Worm (Caenorhabditis elegans) whole organism, L4 larva: ENCODE measurements around the gene F43G6.10.
A peak's percentile ranks its signal among the peaks of the same experiment; 100 is the strongest.

Experiments used
- F10B5.3 ChIP-seq: sonication (generic microtip); optimal IDR thresholded peaks from 2 replicates; lab custom pipeline; 2016; ENCODE audit warnings: mild to moderate bottlenecking, missing genetic modification characterization, missing compliant biosample characterization
- F37D6.2 ChIP-seq: sonication (generic microtip); optimal IDR thresholded peaks from 2 replicates; lab custom pipeline; 2016; ENCODE audit warnings: mild to moderate bottlenecking, missing genetic modification characterization, missing compliant biosample characterization
- R02D3.7 ChIP-seq: fragments of 150-350 bp; sonication (generic microtip); optimal IDR thresholded peaks from 3 replicates; lab custom pipeline; 2014; ENCODE audit warnings: missing biosample characterization, missing genetic modification characterization
- T26A8.4 ChIP-seq: fragments of 200-800 bp; sonication (Bioruptor generic); IDR thresholded peaks from 2 replicates; pipeline ENCODE4 v1.3.6; 2022; ENCODE audit warnings: missing genetic modification characterization, missing compliant biosample characterization
- Y75B8A.6 ChIP-seq: fragments of 200-800 bp; sonication (Bioruptor generic); IDR thresholded peaks from 2 replicates; pipeline ENCODE4 v1.3.6; 2022; ENCODE audit warnings: missing genetic modification reagents, missing genetic modification characterization, missing compliant biosample characterization
- ZK546.5 ChIP-seq, 2 experiments: sonication (generic microtip); optimal IDR thresholded peaks; 2 replicates each; lab custom pipeline; 2017; ENCODE audit warnings: missing biosample characterization in 2 of 2, missing genetic modification characterization in 2 of 2
- attf-4 ChIP-seq: sonication (generic microtip); optimal IDR thresholded peaks from 3 replicates; lab custom pipeline; 2017; ENCODE audit warnings: missing biosample characterization, missing genetic modification characterization
- ceh-44 ChIP-seq: fragments of 200-800 bp; sonication (Bioruptor generic); IDR thresholded peaks from 2 replicates; pipeline ENCODE4 v1.3.6; 2022; ENCODE audit warnings: missing genetic modification reagents, missing genetic modification characterization, missing compliant biosample characterization
- ceh-82 ChIP-seq: sonication (generic microtip); optimal IDR thresholded peaks from 2 replicates; lab custom pipeline; 2017; ENCODE audit warnings: missing biosample characterization, missing genetic modification characterization
- daf-16 ChIP-seq, 3 experiments: sonication (generic microtip); optimal IDR thresholded peaks; 2 replicates each; lab custom pipeline; 2016 to 2017; ENCODE audit warnings: missing genetic modification characterization in 3 of 3, missing genetic modification reagents in 3 of 3, mild to moderate bottlenecking in 2 of 3, missing compliant biosample characterization in 2 of 3, missing biosample characterization in 1 of 3, moderate library complexity in 1 of 3
- daf-19 ChIP-seq: fragments of 200-800 bp; sonication (Bioruptor generic); conservative IDR thresholded peaks from 2 replicates; pipeline ENCODE4 v1.3.6; 2022; ENCODE audit warnings: missing genetic modification characterization, missing compliant biosample characterization
- dmd-6 ChIP-seq: fragments of 200-800 bp; sonication (Bioruptor generic); IDR thresholded peaks from 2 replicates; pipeline ENCODE4 v1.3.6; 2022; ENCODE audit warnings: missing genetic modification reagents, missing genetic modification characterization, missing compliant biosample characterization
- dve-1 ChIP-seq: sonication (generic microtip); optimal IDR thresholded peaks from 2 replicates; lab custom pipeline; 2017; ENCODE audit warnings: antibody characterized with exemption, mild to moderate bottlenecking, missing genetic modification characterization, missing compliant biosample characterization; ENCODE audit not compliant: insufficient read depth
- gei-8 ChIP-seq: fragments of 200-800 bp; sonication (Bioruptor generic); optimal IDR thresholded peaks from 2 replicates; lab custom pipeline; 2018; ENCODE audit warnings: mild to moderate bottlenecking, missing genetic modification characterization, missing compliant biosample characterization
- hlh-11 ChIP-seq: fragments of 200-800 bp; sonication (Bioruptor generic); optimal IDR thresholded peaks from 2 replicates; lab custom pipeline; 2018; ENCODE audit warnings: mild to moderate bottlenecking, missing genetic modification characterization, missing compliant biosample characterization
- hmg-1.1 ChIP-seq: fragments of 200-800 bp; sonication (Bioruptor generic); IDR thresholded peaks from 2 replicates; pipeline ENCODE4 v1.3.6; 2022; ENCODE audit warnings: missing genetic modification reagents, missing genetic modification characterization, missing compliant biosample characterization
- lin-15B ChIP-seq: fragments of 150-350 bp; sonication (generic microtip); optimal IDR thresholded peaks from 3 replicates; lab custom pipeline; 2014; ENCODE audit warnings: missing biosample characterization, missing genetic modification characterization
- lir-3 ChIP-seq: sonication (generic microtip); optimal IDR thresholded peaks from 2 replicates; lab custom pipeline; 2016; ENCODE audit warnings: mild to moderate bottlenecking, missing genetic modification characterization, missing compliant biosample characterization
- madf-9 ChIP-seq: fragments of 200-800 bp; sonication (Bioruptor generic); conservative IDR thresholded peaks from 2 replicates; pipeline ENCODE4 v1.3.6; 2022; ENCODE audit warnings: missing genetic modification reagents, missing genetic modification characterization, missing compliant biosample characterization
- mdt-29 ChIP-seq: fragments of 200-800 bp; sonication (Bioruptor generic); IDR thresholded peaks from 2 replicates; pipeline ENCODE4 v1.3.6; 2022; ENCODE audit warnings: missing genetic modification reagents, missing genetic modification characterization, missing compliant biosample characterization
- nhr-111 ChIP-seq: fragments of 200-800 bp; sonication (Bioruptor generic); optimal IDR thresholded peaks from 2 replicates; lab custom pipeline; 2018; ENCODE audit warnings: mild to moderate bottlenecking, missing genetic modification characterization, missing compliant biosample characterization
- nhr-237 ChIP-seq: sonication (generic microtip); optimal IDR thresholded peaks from 2 replicates; lab custom pipeline; 2017; ENCODE audit warnings: missing biosample characterization, missing genetic modification characterization
- nhr-25 ChIP-seq: sonication (generic microtip); optimal IDR thresholded peaks from 2 replicates; lab custom pipeline; 2017; ENCODE audit warnings: missing genetic modification characterization, mild to moderate bottlenecking, missing compliant biosample characterization, antibody characterized with exemption, moderate library complexity, borderline replicate concordance; ENCODE audit not compliant: insufficient read depth
- nhr-28 ChIP-seq: fragments of 150-350 bp; optimal IDR thresholded peaks from 2 replicates; lab custom pipeline; 2014; ENCODE audit warnings: missing biosample characterization, missing genetic modification characterization
- nhr-41 ChIP-seq: fragments of 200-800 bp; sonication (Bioruptor generic); IDR thresholded peaks from 2 replicates; pipeline ENCODE4 v1.3.6; 2022; ENCODE audit warnings: missing genetic modification reagents, missing genetic modification characterization, missing compliant biosample characterization
- nhr-42 ChIP-seq: fragments of 200-800 bp; sonication (Bioruptor generic); IDR thresholded peaks from 2 replicates; pipeline ENCODE4 v1.3.6; 2022; ENCODE audit warnings: missing genetic modification characterization, missing compliant biosample characterization
- nhr-48 ChIP-seq: sonication (generic microtip); optimal IDR thresholded peaks from 2 replicates; lab custom pipeline; 2016; ENCODE audit warnings: mild to moderate bottlenecking, missing genetic modification characterization, missing compliant biosample characterization
- nhr-6 ChIP-seq: fragments of 150-350 bp; optimal IDR thresholded peaks from 2 replicates; lab custom pipeline; 2014; ENCODE audit warnings: missing biosample characterization, missing genetic modification characterization
- php-3 ChIP-seq: fragments of 200-800 bp; sonication (Bioruptor generic); IDR thresholded peaks from 2 replicates; pipeline ENCODE4 v1.3.6; 2022; ENCODE audit warnings: missing genetic modification reagents, missing genetic modification characterization, missing compliant biosample characterization
- pqm-1 ChIP-seq: sonication (generic microtip); optimal IDR thresholded peaks from 2 replicates; lab custom pipeline; 2017; ENCODE audit warnings: missing biosample characterization, missing genetic modification characterization
- spr-3 ChIP-seq: fragments of 200-800 bp; sonication (Bioruptor generic); optimal IDR thresholded peaks from 2 replicates; lab custom pipeline; 2018; ENCODE audit warnings: mild to moderate bottlenecking, missing genetic modification characterization, missing compliant biosample characterization
- tra-1 ChIP-seq: fragments of 200-800 bp; sonication (Bioruptor generic); IDR thresholded peaks from 2 replicates; pipeline ENCODE4 v1.3.6; 2022; ENCODE audit warnings: missing genetic modification reagents, missing genetic modification characterization, missing compliant biosample characterization
- unc-62 ChIP-seq, 3 experiments: fragments of 150-350 bp in 1 of 3; sonication (generic microtip); optimal IDR thresholded peaks in 2 of 3; peaks in 1 of 3; 1 replicate in 1 of 3; 2 replicates in 2 of 3; lab custom pipeline; 2014 to 2017; ENCODE audit warnings: missing biosample characterization in 3 of 3, missing genetic modification characterization in 3 of 3, missing genetic modification reagents in 3 of 3, missing genotype in 1 of 3
- zfp-2 ChIP-seq: sonication (generic microtip); optimal IDR thresholded peaks from 2 replicates; lab custom pipeline; 2016; ENCODE audit warnings: mild to moderate bottlenecking, missing genetic modification characterization, missing compliant biosample characterization
- zip-11 ChIP-seq: fragments of 200-800 bp; sonication (Bioruptor generic); IDR thresholded peaks from 2 replicates; pipeline ENCODE4 v1.3.6; 2022; ENCODE audit warnings: missing genetic modification characterization, missing compliant biosample characterization

F43G6.10 gene

ce11 chrII:11794392-11794791, 14.8 kb upstream of the F43G6.10 start:
- no peak for TF ChIP-seq nhr-42 (GFP tag; lab: Robert Waterston, UW)
- peak; percentile 3 for TF ChIP-seq nhr-6
- TF ChIP-seq, all 104 proteins: peak for 1

DNA sequence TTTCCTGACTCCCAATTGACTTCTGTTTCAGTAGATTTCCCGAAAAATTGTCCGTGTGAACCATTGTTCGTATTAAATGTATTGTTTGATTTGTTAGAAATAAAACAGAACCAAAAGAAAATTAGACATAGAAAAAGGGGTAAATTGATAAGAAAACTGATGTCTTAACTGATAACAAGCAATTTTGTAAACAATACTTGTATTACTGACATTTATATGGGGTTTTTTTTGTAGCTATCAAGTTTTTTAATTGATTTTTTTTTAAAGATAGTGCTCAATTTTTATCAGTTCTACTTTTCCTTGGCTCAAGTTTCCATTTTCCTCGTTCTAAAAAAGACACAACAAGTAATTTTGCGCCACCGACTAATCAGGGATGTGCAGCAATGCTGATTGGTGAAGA, 12.0 kb upstream of the F43G6.10 start:
- TF ChIP-seq daf-16 (GFP tag; optimal IDR thresholded peaks at IDR 0.05; lab: Kevin White, UChicago) (peak in 1 of 2 experiments; percentile 16), daf-16 (tag; optimal IDR thresholded peaks at IDR 0.05; lab: Kevin White, UChicago) (peak; percentile 82), lir-3 (no peak), hmg-1.1 (GFP tag; lab: Robert Waterston, UW) (no peak), dve-1 (peak; percentile 68), hlh-11 (peak; percentile 52), dmd-6 (GFP tag; lab: Robert Waterston, UW) (peak; percentile 29), nhr-28 (peak; percentile 76), php-3 (GFP tag; lab: Robert Waterston, UW) (peak; percentile 76), F10B5.3 (tag; lab: Kevin White, UChicago) (no peak), pqm-1 (tag; lab: Kevin White, UChicago) (peak; percentile 54)

DNA sequence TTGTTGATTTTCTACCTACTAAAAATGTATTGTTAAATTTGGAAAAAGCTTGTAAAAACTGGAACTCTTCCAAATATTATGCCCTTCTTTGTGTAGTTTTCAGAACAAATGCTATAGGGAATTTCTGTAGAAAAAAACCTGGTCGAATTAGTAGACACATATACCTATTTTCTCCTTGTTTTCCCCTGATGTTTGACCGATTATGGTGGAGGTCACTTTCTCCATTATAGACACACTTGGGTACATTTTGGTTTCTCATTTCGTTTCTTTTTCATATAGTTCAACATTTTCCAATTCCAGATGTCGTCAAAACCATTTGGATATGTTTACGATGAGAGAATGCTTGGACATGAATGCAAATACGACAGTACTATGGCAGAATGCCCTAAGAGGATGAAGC, 10.4 kb upstream of the F43G6.10 start, which contains the start of gene hda-5:
Gene hda-5, plus strand, starts transcription at position 301 of the 400 bp plus-strand sequence.
- TF ChIP-seq unc-62 (GFP tag; optimal IDR thresholded peaks at IDR 0.05 in 1 of 2; lab: Kevin White, UChicago), result peak in 1 of 2 experiments; percentile 11
- no peak for TF ChIP-seq unc-62 (tag; optimal IDR thresholded peaks at IDR 0.05; lab: Kevin White, UChicago)
- TF ChIP-seq zfp-2 (tag; lab: Kevin White, UChicago), result no peak
- TF ChIP-seq nhr-41 (GFP tag; lab: Robert Waterston, UW), result no peak
- TF ChIP-seq mdt-29 (GFP tag; lab: Robert Waterston, UW), result no peak

ce11 chrII:11802451-11802850, 6.7 kb upstream of the F43G6.10 start, which contains the start of gene F43G6.17:
TSS of gene F43G6.17 (plus strand) at chrII:11802751.
- TF ChIP-seq daf-19 (GFP tag; lab: Robert Waterston, UW), result no peak
- TF ChIP-seq pqm-1 (tag; lab: Kevin White, UChicago), result peak; percentile 3

ce11 chrII:11806256-11806655, 2.9 kb upstream of the F43G6.10 start, which contains the start of gene jmjd-1.1:
TSS of gene jmjd-1.1 (plus strand) at chrII:11806556.
- no peak for TF ChIP-seq lin-15B (tag; lab: Kevin White, UChicago)
- no peak for TF ChIP-seq nhr-25
- TF ChIP-seq madf-9 (GFP tag; lab: Robert Waterston, UW), result no peak
- TF ChIP-seq nhr-111 (GFP tag; lab: Kevin White, UChicago), result no peak
- no peak for TF ChIP-seq zip-11
- TF ChIP-seq ZK546.5 (tag; optimal IDR thresholded peaks at IDR 0.05; lab: Kevin White, UChicago), result no peak
- TF ChIP-seq Y75B8A.6 (GFP tag; lab: Robert Waterston, UW), result no peak
- no peak for TF ChIP-seq tra-1
- no peak for TF ChIP-seq zfp-2 (tag; lab: Kevin White, UChicago)
- no peak for TF ChIP-seq T26A8.4 (GFP tag; lab: Robert Waterston, UW)
- TF ChIP-seq ceh-44, result no peak
- no peak for TF ChIP-seq nhr-28
- TF ChIP-seq nhr-237 (tag; lab: Kevin White, UChicago), result no peak
- no peak for TF ChIP-seq F10B5.3 (tag; lab: Kevin White, UChicago)
- no peak for TF ChIP-seq R02D3.7 (tag; lab: Kevin White, UChicago)
- TF ChIP-seq nhr-6, result no peak
- no peak for TF ChIP-seq lir-3

ce11 chrII:11810436-11810835, 1.3 kb downstream of the F43G6.10 start, which contains the start of gene F43G6.7:
TSS of gene F43G6.7 (plus strand) at chrII:11810790.
- no peak for TF ChIP-seq ceh-82 (tag; lab: Kevin White, UChicago)
- no peak for TF ChIP-seq gei-8 (GFP tag; lab: Kevin White, UChicago)
- no peak for TF ChIP-seq F37D6.2
- TF ChIP-seq attf-4 (tag; lab: Kevin White, UChicago), result no peak
- no peak for TF ChIP-seq nhr-48
- no peak for TF ChIP-seq spr-3 (GFP tag; lab: Kevin White, UChicago)
- TF ChIP-seq dmd-6 (GFP tag; lab: Robert Waterston, UW), result no peak
